Worm (Caenorhabditis elegans): ENCODE measurements around the gene K09E9.7.

The K09E9.7 gene

ce11 chrX:15619273-15619672, 21.4 kb upstream of the K09E9.7 start (continued):
- TF ChIP-seq elt-3 (tag; optimal IDR thresholded peaks at IDR 0.05) (no peak), nhr-71 (tag; optimal IDR thresholded peaks at IDR 0.05) (peak; percentile 61), tlp-1 (tag; optimal IDR thresholded peaks at IDR 0.05) (no peak), Y116A8C.19 (tag; optimal IDR thresholded peaks at IDR 0.05; ENCODE audit: borderline replicate concordance) (no peak), unc-130 (tag; optimal IDR thresholded peaks at IDR 0.05) (no peak), efl-3 (GFP tag; optimal IDR thresholded peaks at IDR 0.05) (no peak), swsn-7 (tag; optimal IDR thresholded peaks at IDR 0.05) (peak; percentile 11), xbp-1 (tag; optimal IDR thresholded peaks at IDR 0.05) (no peak), ceh-8 (GFP tag; optimal IDR thresholded peaks at IDR 0.05) (no peak), C04F5.9 (tag; optimal IDR thresholded peaks at IDR 0.05) (no peak), snpc-4 (tag; optimal IDR thresholded peaks at IDR 0.05) (no peak), ceh-82 (tag; optimal IDR thresholded peaks at IDR 0.05) (no peak), elt-2 (tag; optimal IDR thresholded peaks at IDR 0.05) (peak; percentile 37), F16B12.6 (tag; optimal IDR thresholded peaks at IDR 0.05) (no peak), mab-9 (GFP tag; IDR thresholded peaks at IDR 0.05) (no peak), isw-1 (GFP tag; IDR thresholded peaks at IDR 0.05) (no peak), lir-3 (tag; optimal IDR thresholded peaks at IDR 0.05; ENCODE audit: poor library complexity) (peak; percentile 1), egl-13 (tag; optimal IDR thresholded peaks at IDR 0.05) (no peak), nhr-85 (tag) (peak; percentile 76), blmp-1 (tag; optimal IDR thresholded peaks at IDR 0.05) (no peak), nhr-28 (tag; optimal IDR thresholded peaks at IDR 0.05) (no peak), nhr-47 (tag; optimal IDR thresholded peaks at IDR 0.05) (peak; percentile 59), lin-15B (tag; optimal IDR thresholded peaks at IDR 0.05) (no peak), lin-14 (GFP tag; optimal IDR thresholded peaks at IDR 0.05) (peak; percentile 34), ceh-90 (tag; optimal IDR thresholded peaks at IDR 0.05) (no peak), jun-1 (tag; optimal IDR thresholded peaks at IDR 0.05) (no peak), pag-3 (tag; optimal IDR thresholded peaks at IDR 0.05; ENCODE audit: borderline replicate concordance, insufficient read depth) (no peak), sup-37 (GFP tag; optimal IDR thresholded peaks at IDR 0.05) (no peak), nhr-20 (tag; optimal IDR thresholded peaks at IDR 0.05) (peak; percentile 32)

ce11 chrX:15620200-15620599, 20.5 kb upstream of the K09E9.7 start, which contains the start of gene K09E9.1:
Gene K09E9.1 (plus strand): TSS chrX:15620500.
- no peak for TF ChIP-seq F16B12.6 (tag; optimal IDR thresholded peaks at IDR 0.05)
- no peak for TF ChIP-seq lsy-2 (tag; optimal IDR thresholded peaks at IDR 0.05)
- no peak for TF ChIP-seq egl-27 (tag; optimal IDR thresholded peaks at IDR 0.05)
- TF ChIP-seq mep-1 (tag; optimal IDR thresholded peaks at IDR 0.05) = no peak
- no peak for TF ChIP-seq ceh-82 (tag; optimal IDR thresholded peaks at IDR 0.05)
- TF ChIP-seq nhr-47 (tag; optimal IDR thresholded peaks at IDR 0.05) = no peak
- TF ChIP-seq lin-13 (GFP tag; optimal IDR thresholded peaks at IDR 0.05) = no peak
- TF ChIP-seq xbp-1 (tag; optimal IDR thresholded peaks at IDR 0.05) = no peak
- no peak for TF ChIP-seq ets-5 (GFP tag; IDR thresholded peaks at IDR 0.05)
- no peak for TF ChIP-seq unc-130 (tag; optimal IDR thresholded peaks at IDR 0.05)
- no peak for TF ChIP-seq nhr-28 (tag; optimal IDR thresholded peaks at IDR 0.05)
- TF ChIP-seq vab-15 (tag; optimal IDR thresholded peaks at IDR 0.05) = no peak
- TF ChIP-seq fkh-8 (tag; optimal IDR thresholded peaks at IDR 0.05) = no peak
- TF ChIP-seq lin-39 (tag; optimal IDR thresholded peaks at IDR 0.05) = no peak

DNA sequence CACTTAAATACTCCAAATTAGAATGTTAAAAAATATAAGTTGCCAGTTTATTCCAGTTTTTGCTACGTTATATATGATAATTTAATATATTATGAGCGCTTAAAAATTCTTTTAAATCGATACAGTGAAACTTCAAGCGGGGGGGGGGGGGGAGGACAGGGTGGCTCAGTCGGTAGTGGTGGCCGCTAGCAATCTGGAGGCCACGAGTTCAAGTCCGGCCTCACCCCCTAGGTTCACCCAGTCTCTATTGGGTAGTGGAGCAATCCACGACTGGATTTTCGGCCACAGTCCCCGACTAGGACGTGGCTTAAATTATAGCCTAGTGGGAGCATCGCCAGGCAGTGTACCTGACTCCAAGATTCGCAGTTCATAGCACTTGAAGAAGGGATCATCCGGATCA, 19.7 kb upstream of the K09E9.7 start:
- TF ChIP-seq ceh-82 (tag; optimal IDR thresholded peaks at IDR 0.05) = no peak
- TF ChIP-seq elt-2 (tag; optimal IDR thresholded peaks at IDR 0.05) = no peak
- no peak for TF ChIP-seq aly-2 (tag; optimal IDR thresholded peaks at IDR 0.05)
- TF ChIP-seq unc-130 (tag; optimal IDR thresholded peaks at IDR 0.05) = no peak
- no peak for TF ChIP-seq nhr-77 (tag; optimal IDR thresholded peaks at IDR 0.05)
- no peak for TF ChIP-seq lin-15B (tag; optimal IDR thresholded peaks at IDR 0.05)
- no peak for TF ChIP-seq hlh-17 (GFP tag; optimal IDR thresholded peaks at IDR 0.05; ENCODE audit: borderline replicate concordance)
- no peak for TF ChIP-seq lir-3 (tag; optimal IDR thresholded peaks at IDR 0.05; ENCODE audit: poor library complexity)
- TF ChIP-seq snu-23 (GFP tag; optimal IDR thresholded peaks at IDR 0.05) = no peak
- no peak for TF ChIP-seq lin-14 (GFP tag; optimal IDR thresholded peaks at IDR 0.05)
- no peak for TF ChIP-seq vab-15 (tag; optimal IDR thresholded peaks at IDR 0.05)
- no peak for TF ChIP-seq aha-1 (tag; optimal IDR thresholded peaks at IDR 0.05)

All from whole organism, L1 larva.